Worm (Caenorhabditis elegans) whole organism, young adult: ENCODE results near the gene Y67A10A.2.

Source experiments
- F49E8.2 ChIP-seq: sonication (generic microtip); optimal IDR thresholded peaks from 3 replicates; lab custom pipeline; 2017; ENCODE audit warnings: missing genetic modification characterization, mild to moderate bottlenecking, missing compliant biosample characterization, antibody characterized with exemption, moderate library complexity; ENCODE audit not compliant: insufficient read depth
- F57A8.1 ChIP-seq: fragments of 200-800 bp; sonication (Bioruptor generic); optimal IDR thresholded peaks from 2 replicates; lab custom pipeline; 2018; ENCODE audit warnings: mild to moderate bottlenecking, missing genetic modification characterization, moderate library complexity, missing compliant biosample characterization
- K12H6.12 ChIP-seq: fragments of 200-800 bp; sonication (Bioruptor generic); optimal IDR thresholded peaks from 2 replicates; lab custom pipeline; 2018; ENCODE audit warnings: mild to moderate bottlenecking, missing genetic modification characterization, missing compliant biosample characterization
- Y67H2A.10 ChIP-seq: fragments of 200-800 bp; sonication (Bioruptor generic); conservative IDR thresholded peaks from 2 replicates; pipeline ENCODE4 v1.3.6; 2022; ENCODE audit warnings: missing genetic modification reagents, missing genetic modification characterization, missing compliant biosample characterization
- athp-1 ChIP-seq: sonication (generic microtip); optimal IDR thresholded peaks from 2 replicates; lab custom pipeline; 2017; ENCODE audit warnings: mild to moderate bottlenecking, missing genetic modification characterization, missing compliant biosample characterization
- attf-5 ChIP-seq: fragments of 200-800 bp; sonication (Bioruptor generic); optimal IDR thresholded peaks from 2 replicates; lab custom pipeline; 2018; ENCODE audit warnings: mild to moderate bottlenecking, missing genetic modification characterization, missing compliant biosample characterization
- attf-6 ChIP-seq: fragments of 200-800 bp; sonication (Bioruptor generic); IDR thresholded peaks from 2 replicates; pipeline ENCODE4 v1.3.6; 2022; ENCODE audit warnings: missing genetic modification reagents, missing genetic modification characterization, missing compliant biosample characterization
- bed-1 ChIP-seq: fragments of 200-800 bp; sonication (Bioruptor generic); IDR thresholded peaks from 2 replicates; pipeline ENCODE4 v1.3.6; 2022; ENCODE audit warnings: missing genetic modification reagents, missing genetic modification characterization, missing compliant biosample characterization
- ccch-3 ChIP-seq: fragments of 200-800 bp; sonication (Bioruptor generic); optimal IDR thresholded peaks from 2 replicates; lab custom pipeline; 2018; ENCODE audit warnings: mild to moderate bottlenecking, missing genetic modification characterization, missing compliant biosample characterization
- cebp-1 ChIP-seq, 2 experiments: fragments of 200-800 bp in 1 of 2; sonication (Bioruptor generic) in 1 of 2; sonication (generic microtip) in 1 of 2; IDR thresholded peaks in 1 of 2; optimal IDR thresholded peaks in 1 of 2; 2 replicates each; pipeline versions ENCODE4 v1.3.6 to Lab custom; 2017 to 2022; ENCODE audit warnings: missing compliant biosample characterization in 2 of 2, missing genetic modification characterization in 2 of 2, mild to moderate bottlenecking in 1 of 2, missing genetic modification reagents in 1 of 2, moderate library complexity in 1 of 2
- ceh-100 ChIP-seq: fragments of 200-800 bp; sonication (Bioruptor generic); IDR thresholded peaks from 2 replicates; pipeline ENCODE4 v1.3.6; 2022; ENCODE audit warnings: missing genetic modification reagents, missing genetic modification characterization, missing compliant biosample characterization
- ceh-27 ChIP-seq: fragments of 200-800 bp; sonication (Bioruptor generic); optimal IDR thresholded peaks from 2 replicates; lab custom pipeline; 2018; ENCODE audit warnings: mild to moderate bottlenecking, missing genetic modification characterization, moderate library complexity, missing compliant biosample characterization
- ets-4 ChIP-seq: fragments of 200-800 bp; sonication (Bioruptor generic); optimal IDR thresholded peaks from 2 replicates; lab custom pipeline; 2018; ENCODE audit warnings: mild to moderate bottlenecking, missing genetic modification characterization, missing compliant biosample characterization
- hlh-12 ChIP-seq: sonication (generic microtip); optimal IDR thresholded peaks from 2 replicates; lab custom pipeline; 2016; ENCODE audit warnings: missing genetic modification characterization, missing compliant biosample characterization
- hrde-1 ChIP-seq: sonication (generic microtip); optimal IDR thresholded peaks from 2 replicates; lab custom pipeline; 2016; ENCODE audit warnings: missing genetic modification characterization, mild to moderate bottlenecking, missing compliant biosample characterization, moderate library complexity, missing genotype, missing genetic modification reagents, borderline replicate concordance
- lag-1 ChIP-seq: fragments of 200-800 bp; sonication (Bioruptor generic); IDR thresholded peaks from 2 replicates; pipeline ENCODE4 v1.3.6; 2022; ENCODE audit warnings: missing genetic modification reagents, missing genetic modification characterization, missing compliant biosample characterization
- let-607 ChIP-seq, 2 experiments: fragments of 200-800 bp in 1 of 2; sonication (Bioruptor generic) in 1 of 2; sonication (generic microtip) in 1 of 2; optimal IDR thresholded peaks; 2 replicates each; lab custom pipeline; 2016 to 2018; ENCODE audit warnings: mild to moderate bottlenecking in 2 of 2, missing compliant biosample characterization in 2 of 2, missing genetic modification characterization in 2 of 2, moderate library complexity in 2 of 2, missing genotype in 1 of 2
- mcd-1 ChIP-seq: fragments of 200-800 bp; sonication (Bioruptor generic); IDR thresholded peaks from 2 replicates; pipeline ENCODE4 v1.3.6; 2022; ENCODE audit warnings: missing genetic modification reagents, missing genetic modification characterization, missing compliant biosample characterization
- nfya-2 ChIP-seq: fragments of 200-800 bp; sonication (Bioruptor generic); IDR thresholded peaks from 2 replicates; pipeline ENCODE4 v1.3.6; 2022; ENCODE audit warnings: missing genetic modification reagents, missing genetic modification characterization, missing compliant biosample characterization
- nhr-120 ChIP-seq: fragments of 200-800 bp; sonication (Bioruptor generic); IDR thresholded peaks from 2 replicates; pipeline ENCODE4 v1.3.6; 2022; ENCODE audit warnings: missing genetic modification characterization, missing compliant biosample characterization
- nhr-27 ChIP-seq: fragments of 200-800 bp; sonication (Bioruptor generic); optimal IDR thresholded peaks from 2 replicates; lab custom pipeline; 2018; ENCODE audit warnings: mild to moderate bottlenecking, missing genetic modification characterization, moderate library complexity, missing compliant biosample characterization
- repo-1 ChIP-seq: sonication (generic microtip); optimal IDR thresholded peaks from 2 replicates; lab custom pipeline; 2017; ENCODE audit warnings: mild to moderate bottlenecking, missing genetic modification characterization, missing compliant biosample characterization
- rpc-1 ChIP-seq, 2 experiments: fragments of 150-350 bp in 1 of 2; sonication (generic microtip) in 1 of 2; optimal IDR thresholded peaks; 2 replicates each; lab custom pipeline; 2014 to 2018; ENCODE audit warnings: missing biosample characterization in 1 of 2, missing genetic modification characterization in 1 of 2, missing genetic modification reagents in 1 of 2, missing genotype in 1 of 2
- snpc-1.1 ChIP-seq: sonication (generic microtip); optimal IDR thresholded peaks from 2 replicates; lab custom pipeline; 2017; ENCODE audit warnings: missing genetic modification characterization, mild to moderate bottlenecking, missing compliant biosample characterization, antibody characterized with exemption, moderate library complexity, missing genotype, missing genetic modification reagents; ENCODE audit not compliant: insufficient read depth
- snpc-4 ChIP-seq, 5 experiments: fragments of 150-350 bp in 1 of 5; sonication (generic microtip) in 4 of 5; optimal IDR thresholded peaks; 2 replicates each; lab custom pipeline; 2014 to 2018; ENCODE audit warnings: missing genetic modification characterization in 5 of 5, missing biosample characterization in 3 of 5, antibody characterized with exemption in 2 of 5, mild to moderate bottlenecking in 2 of 5, missing compliant biosample characterization in 2 of 5, missing genotype in 2 of 5, moderate library complexity in 2 of 5, missing genetic modification reagents in 1 of 5
- tlf-1 ChIP-seq: fragments of 200-800 bp; sonication (Bioruptor generic); optimal IDR thresholded peaks from 2 replicates; lab custom pipeline; 2018; ENCODE audit warnings: mild to moderate bottlenecking, missing genetic modification characterization, missing compliant biosample characterization
- unc-62 ChIP-seq: fragments of 150-350 bp; optimal IDR thresholded peaks from 2 replicates; lab custom pipeline; 2014; ENCODE audit warnings: missing biosample characterization, missing genetic modification reagents, missing genetic modification characterization
- zfh-2 ChIP-seq: fragments of 200-800 bp; sonication (Bioruptor generic); conservative IDR thresholded peaks from 2 replicates; pipeline ENCODE4 v1.3.6; 2022; ENCODE audit warnings: missing genetic modification reagents, missing genetic modification characterization, missing compliant biosample characterization

The Y67A10A.2 gene

DNA sequence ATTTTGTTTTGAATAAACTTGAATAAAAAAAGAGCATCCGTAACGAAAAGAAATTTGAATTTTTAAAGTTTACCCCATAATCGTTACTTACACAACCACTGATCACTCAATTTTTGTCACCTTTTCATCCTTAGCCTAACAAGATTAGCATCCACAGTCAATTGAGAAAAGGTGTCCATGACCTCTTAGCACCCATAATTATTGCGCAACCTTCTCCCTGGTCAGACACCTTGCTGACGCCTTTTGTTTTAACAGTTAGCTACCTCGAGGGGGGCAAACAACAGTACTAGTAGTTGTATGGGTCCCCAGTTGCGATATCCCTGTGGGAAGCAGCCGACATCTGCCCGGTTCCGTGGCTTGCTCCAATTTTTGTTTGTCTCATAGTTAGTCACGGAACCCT is 40.8 kb upstream of the Y67A10A.2 start (continued):
- no peak for TF ChIP-seq athp-1 (tag; lab: Kevin White, UChicago)
- TF ChIP-seq K12H6.12 (tag; lab: Kevin White, UChicago), result no peak

DNA sequence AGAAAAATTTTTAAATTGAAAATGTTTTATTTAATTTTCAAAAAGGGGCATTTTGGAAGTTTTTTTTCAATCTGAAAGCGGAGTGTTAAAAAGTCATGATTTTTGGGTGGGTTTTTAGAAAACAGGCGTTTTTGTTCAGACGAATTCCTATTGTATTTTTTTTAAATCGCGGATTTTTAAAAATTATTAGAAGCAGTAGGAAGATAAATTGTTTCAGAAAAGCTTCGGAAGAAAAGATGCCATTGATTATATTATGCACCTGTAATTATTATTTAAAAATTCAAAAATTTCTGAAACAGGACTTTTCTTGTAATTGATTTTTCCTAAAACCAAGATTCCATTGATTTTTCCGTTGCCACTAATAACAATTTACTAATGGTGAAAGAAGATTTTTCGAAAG is 32.0 kb upstream of the Y67A10A.2 start:
- TF ChIP-seq F49E8.2 (tag; lab: Kevin White, UChicago), result no peak
- no peak for TF ChIP-seq snpc-4 (GFP tag; optimal IDR thresholded peaks at IDR 0.05; lab: Kevin White, UChicago)
- TF ChIP-seq snpc-4 (tag; optimal IDR thresholded peaks at IDR 0.05; lab: Kevin White, UChicago), result peak in 2 of 4 experiments; percentile 41 to 49

DNA sequence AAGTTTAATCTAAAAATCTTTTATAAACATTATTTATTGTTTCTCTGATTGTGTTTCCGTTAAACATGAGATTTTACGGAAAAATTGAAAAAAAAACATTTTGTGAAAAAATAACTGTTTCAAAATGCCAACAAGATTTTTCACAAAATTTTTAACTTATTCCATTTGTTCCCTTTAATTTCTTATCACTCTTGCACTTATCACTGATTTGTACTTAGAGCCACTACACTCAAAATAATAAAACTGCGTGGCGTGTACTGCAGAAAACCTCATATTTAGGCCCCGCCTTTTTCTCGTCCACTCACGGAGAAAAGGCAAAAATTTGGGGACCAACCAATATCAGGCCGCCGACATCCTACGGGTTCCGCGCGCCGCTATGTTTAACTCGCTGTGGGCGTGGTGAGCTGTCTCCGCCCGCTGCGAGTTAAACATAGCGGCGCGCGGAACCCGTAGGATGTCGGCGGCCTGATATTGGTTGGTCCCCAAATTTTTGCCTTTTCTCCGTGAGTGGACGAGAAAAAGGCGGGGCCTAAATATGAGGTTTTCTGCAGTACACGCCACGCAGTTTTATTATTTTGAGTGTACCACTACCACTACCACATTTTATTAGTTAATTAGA is 30.4 kb upstream of the Y67A10A.2 start:
- TF ChIP-seq snpc-4 (GFP tag; optimal IDR thresholded peaks at IDR 0.05; lab: Kevin White, UChicago), result peak; percentile 55
- TF ChIP-seq snpc-4 (tag; optimal IDR thresholded peaks at IDR 0.05; lab: Kevin White, UChicago), result peak; percentile 70 to 95 (median 78)
- peak; percentile 85 for TF ChIP-seq attf-6 (GFP tag; lab: Robert Waterston, UW)
- peak; percentile 66 for TF ChIP-seq snpc-1.1 (tag; lab: Kevin White, UChicago)

DNA sequence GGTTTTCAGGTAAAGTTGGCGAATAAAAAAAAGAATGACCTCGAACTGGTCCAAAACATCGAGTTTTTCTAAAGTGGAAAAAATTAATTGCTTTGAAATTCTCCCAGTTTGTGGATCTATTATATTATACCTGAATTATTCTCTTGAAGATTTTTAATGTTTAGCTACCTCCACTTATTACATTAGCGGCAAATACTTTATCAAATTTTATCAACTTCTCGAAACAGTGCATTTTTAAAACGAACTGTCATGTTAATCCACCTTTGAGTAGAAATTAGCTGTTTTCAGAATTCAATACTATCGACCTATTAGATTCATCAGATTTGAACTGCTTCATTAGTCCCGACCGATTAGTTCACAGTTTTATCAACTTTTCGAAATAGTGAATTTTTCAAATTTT is 19.8 kb upstream of the Y67A10A.2 start:
- TF ChIP-seq attf-6 (GFP tag; lab: Robert Waterston, UW), result peak; percentile 62; the same call in 1 of the 2 replicates
- no peak for TF ChIP-seq snpc-4 (GFP tag; optimal IDR thresholded peaks at IDR 0.05; lab: Kevin White, UChicago)
- TF ChIP-seq snpc-4 (tag; optimal IDR thresholded peaks at IDR 0.05; lab: Kevin White, UChicago), result peak in 2 of 4 experiments; percentile 24 to 69
- TF ChIP-seq nhr-120 (GFP tag; lab: Robert Waterston, UW), result no peak
- TF ChIP-seq attf-5 (GFP tag; lab: Kevin White, UChicago), result no peak
- TF ChIP-seq zfh-2 (GFP tag; lab: Robert Waterston, UW), result no peak
- TF ChIP-seq nhr-27 (tag; lab: Kevin White, UChicago), result no peak

DNA sequence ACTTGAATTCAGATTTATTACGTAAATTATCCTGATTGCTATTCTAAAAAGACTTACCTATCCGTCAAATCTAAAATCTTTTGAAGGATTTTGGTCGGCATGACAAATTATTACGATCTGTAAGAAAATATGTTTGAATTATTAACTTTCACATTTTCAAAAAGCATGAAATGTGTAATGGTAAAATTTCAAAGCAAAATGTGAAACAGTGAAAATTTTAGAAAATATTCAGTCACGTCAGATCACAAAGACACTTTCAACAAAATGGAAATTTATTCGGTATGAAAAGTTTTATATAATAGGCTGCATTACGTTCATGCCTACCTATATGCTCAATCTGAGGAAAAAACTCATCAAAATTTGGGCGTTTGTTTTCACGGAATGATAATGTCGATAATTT is 16.2 kb upstream of the Y67A10A.2 start, which contains the start of gene fbxa-126:
Gene fbxa-126, minus strand, starts transcription at position 101 of the 400 bp plus-strand sequence.
- TF ChIP-seq ceh-27, result no peak
- TF ChIP-seq lag-1, result no peak
- no peak for TF ChIP-seq Y67H2A.10 (GFP tag; lab: Robert Waterston, UW)
- no peak for TF ChIP-seq repo-1 (tag; lab: Kevin White, UChicago)

DNA sequence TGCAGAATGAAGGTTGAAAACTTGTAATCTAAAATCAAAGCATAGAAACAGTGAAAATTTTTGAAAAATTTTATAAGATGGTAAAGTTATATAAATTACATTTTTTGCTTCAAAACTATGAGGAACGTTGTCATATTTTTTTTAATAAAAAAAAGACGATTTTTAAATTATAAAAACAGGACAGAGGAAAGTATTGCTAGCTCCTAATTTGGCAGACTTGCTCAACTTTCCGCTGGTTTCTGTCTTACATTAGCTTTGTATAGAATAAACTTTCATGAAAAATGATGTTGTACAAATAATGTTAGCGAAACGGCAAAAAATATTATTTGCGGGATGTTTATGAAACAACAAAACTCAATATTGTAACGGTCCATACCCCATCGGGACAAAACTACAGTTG is 11.6 kb upstream of the Y67A10A.2 start, which contains the start of gene fbxa-83:
Gene fbxa-83, minus strand, starts transcription at position 101 of the 400 bp plus-strand sequence.
- no peak for TF ChIP-seq F57A8.1 (GFP tag; lab: Kevin White, UChicago)
- no peak for TF ChIP-seq bed-1
- no peak for TF ChIP-seq nfya-2
- TF ChIP-seq ets-4 (GFP tag; lab: Kevin White, UChicago), result no peak
- no peak for TF ChIP-seq hrde-1
- TF ChIP-seq mcd-1 (GFP tag; lab: Robert Waterston, UW), result no peak
- no peak for TF ChIP-seq hlh-12 (tag; lab: Kevin White, UChicago)
- TF ChIP-seq ccch-3 (GFP tag; lab: Kevin White, UChicago), result no peak
- no peak for TF ChIP-seq K12H6.12 (tag; lab: Kevin White, UChicago)
- TF ChIP-seq rpc-1 (optimal IDR thresholded peaks at IDR 0.05; lab: Kevin White, UChicago), result no peak
- TF ChIP-seq rpc-1 (tag; optimal IDR thresholded peaks at IDR 0.05; lab: Kevin White, UChicago), result no peak
- no peak for TF ChIP-seq athp-1 (tag; lab: Kevin White, UChicago)
- no peak for TF ChIP-seq let-607 (tag; optimal IDR thresholded peaks at IDR 0.05; lab: Kevin White, UChicago)
- TF ChIP-seq ceh-100, result no peak
- TF ChIP-seq tlf-1 (GFP tag; lab: Kevin White, UChicago), result no peak
- TF ChIP-seq cebp-1 (GFP tag; IDR thresholded peaks at IDR 0.05; lab: Robert Waterston, UW), result no peak
- TF ChIP-seq cebp-1 (tag; optimal IDR thresholded peaks at IDR 0.05; lab: Kevin White, UChicago), result no peak
- no peak for TF ChIP-seq unc-62 (GFP tag; lab: Kevin White, UChicago)
